Fruit fly (Drosophila melanogaster) whole organism, embryonic: Measurements from ENCODE around the gene Liprin-beta.

Experiments
- Abd-B ChIP-seq: fragments of 200-800 bp; sonication (Bioruptor generic); optimal IDR thresholded peaks from 2 replicates; lab custom pipeline; 2018; ENCODE audit warnings: missing biosample characterization, mild to moderate bottlenecking, missing genetic modification characterization, moderate library complexity
- Asciz ChIP-seq: fragments of 200-800 bp; sonication (Bioruptor generic); optimal IDR thresholded peaks from 2 replicates; lab custom pipeline; 2017; ENCODE audit warnings: missing biosample characterization, mild to moderate bottlenecking, missing genetic modification characterization, missing genetic modification reagents
- CG11696 ChIP-seq: fragments of 200-800 bp; sonication (Bioruptor generic); IDR thresholded peaks from 2 replicates; pipeline ENCODE4 v1.3.6; 2022; ENCODE audit warnings: missing biosample characterization, missing genetic modification characterization
- CG13894 ChIP-seq: fragments of 200-800 bp; sonication (Bioruptor generic); optimal IDR thresholded peaks from 3 replicates; lab custom pipeline; 2018; ENCODE audit warnings: missing biosample characterization, mild to moderate bottlenecking, missing genetic modification characterization, moderate library complexity
- CG14014 ChIP-seq: fragments of 200-800 bp; sonication (Bioruptor generic); IDR thresholded peaks from 2 replicates; pipeline ENCODE4 v1.3.6; 2022; ENCODE audit warnings: missing biosample characterization, missing genetic modification characterization
- CG14441 ChIP-seq: fragments of 200-800 bp; sonication (Bioruptor generic); IDR thresholded peaks from 2 replicates; pipeline ENCODE4 v1.3.6; 2022; ENCODE audit warnings: missing biosample characterization, missing genetic modification characterization
- CG14860 ChIP-seq: fragments of 200-800 bp; sonication (Bioruptor generic); IDR thresholded peaks from 3 replicates; pipeline ENCODE4 v1.3.6; 2022; ENCODE audit warnings: missing biosample characterization, missing genetic modification characterization; ENCODE audit not compliant: partially characterized antibody
- CG16779 ChIP-seq: fragments of 200-800 bp; sonication (Bioruptor generic); IDR thresholded peaks from 2 replicates; pipeline ENCODE4 v1.3.6; 2022; ENCODE audit warnings: missing biosample characterization, missing genetic modification characterization
- CG17385 ChIP-seq: fragments of 200-800 bp; sonication (Bioruptor generic); optimal IDR thresholded peaks from 3 replicates; lab custom pipeline; 2018; ENCODE audit warnings: missing biosample characterization, mild to moderate bottlenecking, missing genetic modification characterization
- CG18476 ChIP-seq: fragments of 200-800 bp; sonication (Bioruptor generic); optimal IDR thresholded peaks from 2 replicates; lab custom pipeline; 2016; ENCODE audit warnings: missing biosample characterization, mild to moderate bottlenecking, missing genetic modification characterization
- CG18599 ChIP-seq: fragments of 200-800 bp; sonication (Bioruptor generic); optimal IDR thresholded peaks from 3 replicates; lab custom pipeline; 2017; ENCODE audit warnings: missing biosample characterization, missing genetic modification characterization, mild to moderate bottlenecking, moderate library complexity, missing genetic modification reagents
- CG18764 ChIP-seq: fragments of 200-800 bp; sonication (Bioruptor generic); optimal IDR thresholded peaks from 3 replicates; lab custom pipeline; 2016; ENCODE audit warnings: missing biosample characterization, missing genetic modification characterization
- CG2199 ChIP-seq: fragments of 200-800 bp; sonication (Bioruptor generic); IDR thresholded peaks from 3 replicates; pipeline ENCODE4 v1.3.6; 2022; ENCODE audit warnings: missing biosample characterization, missing genetic modification characterization
- CG31224 ChIP-seq: fragments of 200-800 bp; sonication (Bioruptor generic); IDR thresholded peaks from 2 replicates; pipeline ENCODE4 v1.3.6; 2022; ENCODE audit warnings: missing biosample characterization, missing genetic modification characterization
- CG5245 ChIP-seq: fragments of 200-800 bp; sonication (Bioruptor generic); optimal IDR thresholded peaks from 3 replicates; lab custom pipeline; 2016; ENCODE audit warnings: missing biosample characterization, missing genetic modification characterization
- CG6175 ChIP-seq: fragments of 200-800 bp; sonication (Bioruptor generic); IDR thresholded peaks from 3 replicates; pipeline ENCODE4 v1.3.6; 2022; ENCODE audit warnings: missing biosample characterization, missing genetic modification characterization
- CG6254 ChIP-seq: fragments of 200-800 bp; sonication (Bioruptor generic); optimal IDR thresholded peaks from 3 replicates; lab custom pipeline; 2017; ENCODE audit warnings: mild to moderate bottlenecking, missing biosample characterization, missing genetic modification reagents, missing genetic modification characterization
- CG6813 ChIP-seq: fragments of 200-800 bp; sonication (Bioruptor generic); optimal IDR thresholded peaks from 2 replicates; lab custom pipeline; 2017; ENCODE audit warnings: missing biosample characterization, missing genetic modification characterization, mild to moderate bottlenecking, moderate library complexity, missing genetic modification reagents
- CG7357 ChIP-seq: fragments of 200-800 bp; sonication (Bioruptor generic); IDR thresholded peaks from 3 replicates; pipeline ENCODE4 v1.3.6; 2022; ENCODE audit warnings: missing biosample characterization, missing genetic modification characterization
- CG8388 ChIP-seq: fragments of 200-800 bp; sonication (Bioruptor generic); optimal IDR thresholded peaks from 2 replicates; lab custom pipeline; 2019; ENCODE audit warnings: missing biosample characterization, mild to moderate bottlenecking, missing genetic modification characterization, moderate library complexity
- D ChIP-seq, 2 experiments: fragments of 200-800 bp in 1 of 2; fragments of >200 bp in 1 of 2; sonication (Bioruptor generic) in 1 of 2; optimal IDR thresholded peaks; 2 replicates in 1 of 2; 3 replicates in 1 of 2; lab custom pipeline; 2017; ENCODE audit warnings: mild to moderate bottlenecking in 1 of 2, missing biosample characterization in 1 of 2, missing genetic modification characterization in 1 of 2, missing genetic modification reagents in 1 of 2
- Dip2 ChIP-seq: fragments of 200-800 bp; sonication (Bioruptor generic); IDR thresholded peaks from 2 replicates; pipeline ENCODE4 v1.3.6; 2022; ENCODE audit warnings: missing biosample characterization, missing genetic modification characterization
- H15 ChIP-seq: fragments of 200-800 bp; sonication (Bioruptor generic); IDR thresholded peaks from 3 replicates; pipeline ENCODE4 v1.3.6; 2022; ENCODE audit warnings: missing biosample characterization, missing genetic modification characterization
- Mes4 ChIP-seq: fragments of 200-800 bp; sonication (Bioruptor generic); optimal IDR thresholded peaks from 2 replicates; lab custom pipeline; 2016; ENCODE audit warnings: missing biosample characterization, missing genetic modification characterization
- NC2α ChIP-seq: fragments of 200-800 bp; sonication (Bioruptor generic); optimal IDR thresholded peaks from 2 replicates; lab custom pipeline; 2016; ENCODE audit warnings: missing biosample characterization, missing genetic modification characterization
- NFAT ChIP-seq: fragments of 200-800 bp; sonication (Bioruptor generic); IDR thresholded peaks from 2 replicates; pipeline ENCODE4 v1.3.6; 2022; ENCODE audit warnings: missing biosample characterization, missing genetic modification characterization
- Neu2 ChIP-seq: fragments of 200-800 bp; sonication (Bioruptor generic); optimal IDR thresholded peaks from 3 replicates; lab custom pipeline; 2016; ENCODE audit warnings: missing biosample characterization, missing genetic modification characterization, borderline replicate concordance
- Nf-YB ChIP-seq: fragments of 200-800 bp; sonication (Bioruptor generic); optimal IDR thresholded peaks from 3 replicates; lab custom pipeline; 2019; ENCODE audit warnings: missing biosample characterization, mild to moderate bottlenecking, missing genetic modification characterization, moderate library complexity
- Vsx1 ChIP-seq: fragments of 200-800 bp; sonication (Bioruptor generic); optimal IDR thresholded peaks from 2 replicates; lab custom pipeline; 2017; ENCODE audit warnings: missing biosample characterization, mild to moderate bottlenecking, missing genetic modification characterization, missing genetic modification reagents
- aop ChIP-seq: fragments of 200-800 bp; sonication (Bioruptor generic); IDR thresholded peaks from 2 replicates; pipeline ENCODE4 v1.3.6; 2022; ENCODE audit warnings: missing biosample characterization, missing genetic modification characterization
- chm ChIP-seq: fragments of 200-800 bp; sonication (Bioruptor generic); IDR thresholded peaks from 2 replicates; pipeline ENCODE4 v1.3.6; 2022; ENCODE audit warnings: missing biosample characterization, missing genetic modification characterization
- crol ChIP-seq: fragments of 200-800 bp; sonication (Bioruptor generic); IDR thresholded peaks from 2 replicates; pipeline ENCODE4 v1.3.6; 2022; ENCODE audit warnings: missing biosample characterization, missing genetic modification characterization
- en ChIP-seq: fragments of 200-800 bp; sonication (Bioruptor generic); optimal IDR thresholded peaks from 2 replicates; lab custom pipeline; 2016; ENCODE audit warnings: missing biosample characterization, missing genetic modification characterization
- fd96Cb ChIP-seq: fragments of 200-800 bp; sonication (Bioruptor generic); optimal IDR thresholded peaks from 2 replicates; lab custom pipeline; 2018; ENCODE audit warnings: missing biosample characterization, mild to moderate bottlenecking, missing genetic modification characterization, moderate library complexity
- lov ChIP-seq, 2 experiments: fragments of 200-800 bp in 1 of 2; fragments of >200 bp in 1 of 2; sonication (Bioruptor generic) in 1 of 2; IDR thresholded peaks in 1 of 2; optimal IDR thresholded peaks in 1 of 2; 2 replicates in 1 of 2; 3 replicates in 1 of 2; pipeline versions ENCODE4 v1.3.6 to Lab custom; 2017 to 2022; ENCODE audit warnings: missing biosample characterization in 1 of 2, missing genetic modification characterization in 1 of 2
- luna ChIP-seq: fragments of 200-800 bp; sonication (Bioruptor generic); optimal IDR thresholded peaks from 2 replicates; lab custom pipeline; 2016; ENCODE audit warnings: missing biosample characterization, missing genetic modification characterization
- mirr ChIP-seq: fragments of 200-800 bp; sonication (Bioruptor generic); optimal IDR thresholded peaks from 3 replicates; lab custom pipeline; 2018; ENCODE audit warnings: missing biosample characterization, mild to moderate bottlenecking, missing genetic modification characterization
- nom ChIP-seq: fragments of 200-800 bp; sonication (Bioruptor generic); optimal IDR thresholded peaks from 2 replicates; lab custom pipeline; 2017; ENCODE audit warnings: missing biosample characterization, missing genetic modification characterization, mild to moderate bottlenecking, moderate library complexity, missing genetic modification reagents
- pan ChIP-seq, 4 experiments: fragments of >200 bp in 3 of 4; fragments of 200-800 bp in 1 of 4; sonication (Bioruptor generic) in 1 of 4; optimal IDR thresholded peaks in 3 of 4; IDR thresholded peaks in 1 of 4; 2 replicates each; pipeline versions ENCODE4 v1.3.6 to Lab custom; 2017 to 2022; ENCODE audit warnings: missing biosample characterization in 2 of 4, missing genetic modification characterization in 2 of 4, mixed read lengths in 1 of 4
- peb ChIP-seq: fragments of 200-800 bp; sonication (Bioruptor generic); IDR thresholded peaks from 2 replicates; pipeline ENCODE4 v1.3.6; 2022; ENCODE audit warnings: missing biosample characterization, missing genetic modification characterization
- phol ChIP-seq: fragments of 200-800 bp; sonication (Bioruptor generic); optimal IDR thresholded peaks from 3 replicates; lab custom pipeline; 2018; ENCODE audit warnings: missing biosample characterization, mild to moderate bottlenecking, missing genetic modification characterization, moderate library complexity
- run ChIP-seq: fragments of 200-800 bp; sonication (Bioruptor generic); optimal IDR thresholded peaks from 3 replicates; lab custom pipeline; 2018; ENCODE audit warnings: missing biosample characterization, mild to moderate bottlenecking, missing genetic modification characterization
- slbo ChIP-seq: fragments of 200-800 bp; sonication (Bioruptor generic); IDR thresholded peaks from 2 replicates; pipeline ENCODE4 v1.3.6; 2022; ENCODE audit warnings: missing biosample characterization, missing genetic modification characterization
- stc ChIP-seq: fragments of 200-800 bp; sonication (Bioruptor generic); IDR thresholded peaks from 2 replicates; pipeline ENCODE4 v1.3.6; 2022; ENCODE audit warnings: missing biosample characterization, missing genetic modification characterization
- vvl ChIP-seq: fragments of 200-800 bp; sonication (Bioruptor generic); IDR thresholded peaks from 2 replicates; pipeline ENCODE4 v1.3.6; 2022; ENCODE audit warnings: missing biosample characterization, missing genetic modification characterization
- zf30C ChIP-seq: fragments of 200-800 bp; sonication (Bioruptor generic); optimal IDR thresholded peaks from 3 replicates; lab custom pipeline; 2018; ENCODE audit warnings: missing biosample characterization, mild to moderate bottlenecking, missing genetic modification characterization
- zfh1 ChIP-seq: fragments of 200-800 bp; sonication (Bioruptor generic); IDR thresholded peaks from 3 replicates; pipeline ENCODE4 v1.3.6; 2022; ENCODE audit warnings: missing biosample characterization, missing genetic modification characterization

Gene Liprin-beta

DNA sequence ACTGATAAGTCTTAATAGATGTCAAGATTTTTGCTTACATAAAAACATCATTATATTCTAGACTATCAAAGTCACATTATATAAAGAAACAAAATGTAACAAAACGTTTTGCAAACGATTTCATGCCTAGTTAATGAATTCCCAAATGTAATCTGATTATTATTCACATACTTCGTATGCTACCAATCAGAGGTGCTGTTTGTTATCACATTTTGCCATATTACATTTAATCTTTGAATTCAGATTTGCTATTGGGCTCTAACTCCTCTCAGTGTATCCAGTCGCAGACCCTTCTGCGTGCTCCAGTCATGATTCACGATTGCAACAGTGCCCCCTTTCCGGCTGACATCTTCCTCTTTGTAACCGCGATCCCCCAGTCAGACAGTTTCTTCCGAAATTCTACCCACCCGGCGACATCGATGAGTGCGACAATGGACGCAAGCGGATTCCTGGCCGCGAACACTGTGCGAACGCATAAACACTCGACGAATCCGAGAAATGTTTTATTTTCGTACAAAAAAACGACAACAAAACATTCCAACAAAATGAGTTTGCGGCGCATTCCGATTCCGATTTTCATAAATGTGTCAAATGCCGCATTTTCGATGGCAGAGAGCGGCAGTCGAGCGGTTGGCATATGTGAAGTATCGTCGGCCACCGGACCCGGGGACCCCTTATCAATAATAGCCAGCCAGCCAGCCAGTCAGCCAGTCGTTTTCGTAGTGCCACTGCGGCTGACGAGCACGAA, 24.8 kb upstream of the Liprin-beta start (continued):
- 0 out of 3 replicates have a peak, but pooled peaks have one; percentile 25 for TF ChIP-seq CG7357 (GFP tag; lab: Robert Waterston, UW)
- no peak for TF ChIP-seq H15 (GFP tag; lab: Robert Waterston, UW)
- TF ChIP-seq crol = no peak
- TF ChIP-seq CG18764 = no peak
- TF ChIP-seq Asciz (GFP tag; lab: Kevin White, UChicago) = no peak
- TF ChIP-seq Nf-YB = no peak
- TF ChIP-seq aop (GFP tag; lab: Robert Waterston, UW) = no peak
- no peak for TF ChIP-seq Abd-B
- TF ChIP-seq Vsx1 (GFP tag; lab: Kevin White, UChicago) = no peak
- TF ChIP-seq chm (GFP tag; lab: Robert Waterston, UW) = 0 out of 2 replicates have a peak, but pooled peaks have one; percentile 17
- peak; percentile 25 for TF ChIP-seq phol (tag; lab: Kevin White, UChicago)
- TF ChIP-seq CG5245 (GFP tag; lab: Kevin White, UChicago) = no peak
- TF ChIP-seq CG2199 (GFP tag; lab: Robert Waterston, UW) = peak; percentile 80; the same call in 1 of the 3 replicates
- TF ChIP-seq lov (optimal IDR thresholded peaks at IDR 0.05; lab: Kevin White, UChicago) = no peak
- no peak for TF ChIP-seq lov (GFP tag; IDR thresholded peaks at IDR 0.05; lab: Robert Waterston, UW)
- TF ChIP-seq CG17385 (GFP tag; lab: Kevin White, UChicago) = no peak
- peak; percentile 35; the same call in 1 of the 2 replicates for TF ChIP-seq CG14014
- TF ChIP-seq zf30C = no peak
- no peak for TF ChIP-seq Mes4 (GFP tag; lab: Kevin White, UChicago)
- TF ChIP-seq fd96Cb = no peak
- TF ChIP-seq CG18476 = no peak
- no peak for TF ChIP-seq D (optimal IDR thresholded peaks at IDR 0.05; lab: Kevin White, UChicago)
- no peak for TF ChIP-seq D (GFP tag; optimal IDR thresholded peaks at IDR 0.05; lab: Kevin White, UChicago)
- TF ChIP-seq peb = no peak
- TF ChIP-seq Dip2 = no peak
- TF ChIP-seq CG6175 = peak; percentile 50; the same call in 1 of the 3 replicates
- TF ChIP-seq CG31224 = no peak
- TF ChIP-seq Neu2 (GFP tag; lab: Kevin White, UChicago) = no peak
- no peak for TF ChIP-seq en (GFP tag; lab: Kevin White, UChicago)
- no peak for TF ChIP-seq nom (GFP tag; lab: Kevin White, UChicago)
- no peak for TF ChIP-seq CG6254
- no peak for TF ChIP-seq zfh1 (GFP tag; lab: Robert Waterston, UW)
- no peak for TF ChIP-seq NC2α (GFP tag; lab: Kevin White, UChicago)
- TF ChIP-seq luna (GFP tag; lab: Kevin White, UChicago) = no peak
- TF ChIP-seq NFAT (GFP tag; lab: Robert Waterston, UW) = no peak
- TF ChIP-seq CG8388 (GFP tag; lab: Kevin White, UChicago) = peak; percentile 88
- no peak for TF ChIP-seq CG18599
- no peak for TF ChIP-seq CG11696
- TF ChIP-seq CG14441 (GFP tag; lab: Robert Waterston, UW) = peak; percentile 29; the same call in 1 of the 2 replicates
- no peak for TF ChIP-seq pan (optimal IDR thresholded peaks at IDR 0.05; lab: Kevin White, UChicago)
- TF ChIP-seq pan (GFP tag; optimal IDR thresholded peaks at IDR 0.05 in 1 of 2, IDR thresholded peaks at IDR 0.05 in 1 of 2) = no peak
- TF ChIP-seq CG13894 (tag; lab: Kevin White, UChicago) = no peak
- TF ChIP-seq CG14860 (GFP tag; lab: Robert Waterston, UW) = no peak
- TF ChIP-seq CG16779 = peak; percentile 33; the same call in 1 of the 2 replicates
- TF ChIP-seq run (tag; lab: Kevin White, UChicago) = no peak
- TF ChIP-seq stc (GFP tag; lab: Robert Waterston, UW) = 0 out of 2 replicates have a peak, but pooled peaks have one; percentile 13
- TF ChIP-seq CG6813 (GFP tag; lab: Kevin White, UChicago) = no peak
- TF ChIP-seq slbo (GFP tag; lab: Robert Waterston, UW) = peak; percentile 39; the same call in 1 of the 2 replicates
- 0 out of 2 replicates have a peak, but pooled peaks have one; percentile 36 for TF ChIP-seq vvl (GFP tag; lab: Robert Waterston, UW)
- TF ChIP-seq mirr = no peak
